Fruit fly (Drosophila melanogaster) S2 (cell line): Measurements from ENCODE around the gene atilla.

Experiments
- CG8478 ChIP-seq: fragments of >200 bp; optimal IDR thresholded peaks from 2 replicates; lab custom pipeline; 2018
- CTCF ChIP-seq, 2 experiments: fragments of >200 bp; optimal IDR thresholded peaks; 2 replicates each; lab custom pipeline; 2018

dm6 chr2L:12170250-12170649 is 7.4 kb downstream of the atilla start, which contains the start of gene CG17217:
- no peak for TF ChIP-seq CTCF (optimal IDR thresholded peaks at IDR 0.05; lab: Kevin White, UChicago)
- no peak for TF ChIP-seq CG8478 (lab: Kevin White, UChicago)
